Fruit fly (Drosophila melanogaster) whole organism, embryonic: Measurements from ENCODE around the gene CG33966.

ENCODE experiments used
- Aef1 ChIP-seq: fragments of 200-800 bp; sonication (Bioruptor generic); IDR thresholded peaks from 3 replicates; pipeline ENCODE4 v1.3.6; 2022; ENCODE audit warnings: missing biosample characterization, missing genetic modification characterization
- Awh ChIP-seq: fragments of 200-800 bp; sonication (Bioruptor generic); IDR thresholded peaks from 2 replicates; pipeline ENCODE4, ENCODE4 v1.3.6; 2022; ENCODE audit warnings: missing biosample characterization, missing genetic modification characterization
- CG1024 ChIP-seq: fragments of 200-800 bp; sonication (Bioruptor generic); IDR thresholded peaks from 2 replicates; pipeline ENCODE4 v1.3.6; 2022; ENCODE audit warnings: missing biosample characterization, missing genetic modification characterization
- CG10321 ChIP-seq: fragments of 200-800 bp; sonication (Bioruptor generic); IDR thresholded peaks from 2 replicates; pipeline ENCODE4 v1.3.6; 2022; ENCODE audit warnings: missing biosample characterization, missing genetic modification characterization
- CG10366 ChIP-seq: fragments of 200-800 bp; sonication (Bioruptor generic); IDR thresholded peaks from 2 replicates; pipeline ENCODE4 v1.3.6; 2022; ENCODE audit warnings: missing biosample characterization, missing genetic modification characterization
- CG10565 ChIP-seq: fragments of 200-800 bp; sonication (Bioruptor generic); optimal IDR thresholded peaks from 3 replicates; lab custom pipeline; 2016; ENCODE audit warnings: missing biosample characterization, mild to moderate bottlenecking, missing genetic modification characterization
- CG11504 ChIP-seq: fragments of 200-800 bp; sonication (Bioruptor generic); optimal IDR thresholded peaks from 3 replicates; lab custom pipeline; 2019; ENCODE audit warnings: missing biosample characterization, mild to moderate bottlenecking, missing genetic modification characterization, moderate library complexity
- CG11560 ChIP-seq: fragments of 200-800 bp; sonication (Bioruptor generic); IDR thresholded peaks from 3 replicates; pipeline ENCODE4 v1.3.6; 2022; ENCODE audit warnings: missing biosample characterization, missing genetic modification characterization
- CG12236 ChIP-seq: fragments of 200-800 bp; sonication (Bioruptor generic); optimal IDR thresholded peaks from 2 replicates; lab custom pipeline; 2016; ENCODE audit warnings: missing biosample characterization, missing genetic modification characterization
- CG13287 ChIP-seq: fragments of 200-800 bp; sonication (Bioruptor generic); IDR thresholded peaks from 2 replicates; pipeline ENCODE4 v1.3.6; 2022; ENCODE audit warnings: missing biosample characterization, missing genetic modification characterization; ENCODE audit not compliant: partially characterized antibody
- CG15514 ChIP-seq: fragments of 200-800 bp; sonication (Bioruptor generic); optimal IDR thresholded peaks from 3 replicates; lab custom pipeline; 2017; ENCODE audit warnings: missing biosample characterization, missing genetic modification characterization, mild to moderate bottlenecking, moderate library complexity, missing genetic modification reagents
- CG2889 ChIP-seq: fragments of 200-800 bp; sonication (Bioruptor generic); IDR thresholded peaks from 3 replicates; pipeline ENCODE4 v1.3.6; 2022; ENCODE audit warnings: missing biosample characterization, missing genetic modification characterization
- CG32532 ChIP-seq: fragments of 200-800 bp; sonication (Bioruptor generic); IDR thresholded peaks from 2 replicates; pipeline ENCODE4 v1.3.6; 2022; ENCODE audit warnings: missing biosample characterization, missing genetic modification characterization
- CG3407 ChIP-seq: fragments of 200-800 bp; sonication (Bioruptor generic); optimal IDR thresholded peaks from 2 replicates; lab custom pipeline; 2018; ENCODE audit warnings: missing biosample characterization, mild to moderate bottlenecking, missing genetic modification characterization
- CG7357 ChIP-seq: fragments of 200-800 bp; sonication (Bioruptor generic); IDR thresholded peaks from 3 replicates; pipeline ENCODE4 v1.3.6; 2022; ENCODE audit warnings: missing biosample characterization, missing genetic modification characterization
- CG8281 ChIP-seq: fragments of 200-800 bp; sonication (Bioruptor generic); optimal IDR thresholded peaks from 2 replicates; lab custom pipeline; 2018; ENCODE audit warnings: missing biosample characterization, mild to moderate bottlenecking, missing genetic modification characterization, moderate library complexity
- CG9437 ChIP-seq: fragments of 200-800 bp; sonication (Bioruptor generic); optimal IDR thresholded peaks from 2 replicates; lab custom pipeline; 2018; ENCODE audit warnings: missing biosample characterization, mild to moderate bottlenecking, missing genetic modification characterization
- Drgx ChIP-seq: fragments of 200-800 bp; sonication (Bioruptor generic); IDR thresholded peaks from 2 replicates; pipeline ENCODE4 v1.3.6; 2022; ENCODE audit warnings: missing biosample characterization, missing genetic modification characterization
- Ets65A ChIP-seq: fragments of 200-800 bp; sonication (Bioruptor generic); peaks from one replicate; lab custom pipeline; 2016; ENCODE audit warnings: missing biosample characterization, missing genetic modification characterization
- Ets97D ChIP-seq: fragments of 200-800 bp; sonication (Bioruptor generic); optimal IDR thresholded peaks from 3 replicates; lab custom pipeline; 2016; ENCODE audit warnings: missing biosample characterization, missing genetic modification characterization
- H2.0 ChIP-seq: fragments of 200-800 bp; sonication (Bioruptor generic); IDR thresholded peaks from 2 replicates; pipeline ENCODE4 v1.3.6; 2022; ENCODE audit warnings: missing biosample characterization, missing genetic modification characterization
- Hey ChIP-seq: fragments of 200-800 bp; sonication (Bioruptor generic); optimal IDR thresholded peaks from 3 replicates; lab custom pipeline; 2018; ENCODE audit warnings: missing biosample characterization, mild to moderate bottlenecking, missing genetic modification characterization
- HmgD ChIP-seq: fragments of 200-800 bp; sonication (Bioruptor generic); optimal IDR thresholded peaks from 3 replicates; lab custom pipeline; 2016; ENCODE audit warnings: missing biosample characterization, missing genetic modification characterization
- MESR4 ChIP-seq: fragments of 200-800 bp; sonication (Bioruptor generic); optimal IDR thresholded peaks from 2 replicates; lab custom pipeline; 2018; ENCODE audit warnings: missing biosample characterization, mild to moderate bottlenecking, missing genetic modification characterization, moderate library complexity
- Meics ChIP-seq: fragments of 200-800 bp; sonication (Bioruptor generic); optimal IDR thresholded peaks from 2 replicates; lab custom pipeline; 2017; ENCODE audit warnings: missing biosample characterization, mild to moderate bottlenecking, missing genetic modification characterization
- NC2β ChIP-seq: fragments of 200-800 bp; sonication (Bioruptor generic); optimal IDR thresholded peaks from 2 replicates; lab custom pipeline; 2016; ENCODE audit warnings: missing biosample characterization, missing genetic modification characterization
- Neu2 ChIP-seq: fragments of 200-800 bp; sonication (Bioruptor generic); optimal IDR thresholded peaks from 3 replicates; lab custom pipeline; 2016; ENCODE audit warnings: missing biosample characterization, missing genetic modification characterization, borderline replicate concordance
- Nf-YB ChIP-seq: fragments of 200-800 bp; sonication (Bioruptor generic); optimal IDR thresholded peaks from 3 replicates; lab custom pipeline; 2019; ENCODE audit warnings: missing biosample characterization, mild to moderate bottlenecking, missing genetic modification characterization, moderate library complexity
- Sry-β ChIP-seq: fragments of 200-800 bp; sonication (Bioruptor generic); optimal IDR thresholded peaks from 2 replicates; lab custom pipeline; 2018; ENCODE audit warnings: missing biosample characterization, mild to moderate bottlenecking, missing genetic modification characterization, moderate library complexity
- ac ChIP-seq: fragments of 200-800 bp; sonication (Bioruptor generic); optimal IDR thresholded peaks from 3 replicates; lab custom pipeline; 2017; ENCODE audit warnings: missing biosample characterization, mild to moderate bottlenecking, missing genetic modification characterization
- ara ChIP-seq: fragments of 200-800 bp; sonication (Bioruptor generic); IDR thresholded peaks from 2 replicates; pipeline ENCODE4 v1.3.6; 2022; ENCODE audit warnings: missing biosample characterization, missing genetic modification characterization
- bsh ChIP-seq, 2 experiments: fragments of 200-800 bp; sonication (Bioruptor generic); optimal IDR thresholded peaks; 2 replicates each; lab custom pipeline; 2017 to 2018; ENCODE audit warnings: mild to moderate bottlenecking in 2 of 2, missing biosample characterization in 2 of 2, missing genetic modification characterization in 2 of 2, moderate library complexity in 1 of 2
- cato ChIP-seq: fragments of 200-800 bp; sonication (Bioruptor generic); optimal IDR thresholded peaks from 2 replicates; lab custom pipeline; 2016; ENCODE audit warnings: missing biosample characterization, missing genetic modification characterization, borderline replicate concordance
- da ChIP-seq: fragments of 200-800 bp; sonication (Bioruptor generic); optimal IDR thresholded peaks from 2 replicates; lab custom pipeline; 2016; ENCODE audit warnings: missing biosample characterization, missing genetic modification characterization
- disco-r ChIP-seq: fragments of 200-800 bp; sonication (Bioruptor generic); optimal IDR thresholded peaks from 2 replicates; lab custom pipeline; 2016; ENCODE audit warnings: missing biosample characterization, missing genetic modification characterization
- dm ChIP-seq: fragments of 200-800 bp; sonication (Bioruptor generic); optimal IDR thresholded peaks from 3 replicates; lab custom pipeline; 2016; ENCODE audit warnings: missing biosample characterization, missing genetic modification characterization
- ftz-f1 ChIP-seq: fragments of 200-800 bp; sonication (Bioruptor generic); optimal IDR thresholded peaks from 2 replicates; lab custom pipeline; 2016; ENCODE audit warnings: missing biosample characterization, missing genetic modification characterization
- gem ChIP-seq: fragments of 200-800 bp; sonication (Bioruptor generic); optimal IDR thresholded peaks from 2 replicates; lab custom pipeline; 2019; ENCODE audit warnings: missing biosample characterization, mild to moderate bottlenecking, missing genetic modification characterization, moderate library complexity
- gsb ChIP-seq: fragments of 200-800 bp; sonication (Bioruptor generic); IDR thresholded peaks from 2 replicates; pipeline ENCODE4 v1.3.6; 2022; ENCODE audit warnings: missing biosample characterization, missing genetic modification characterization
- lab ChIP-seq: fragments of 200-800 bp; sonication (Bioruptor generic); optimal IDR thresholded peaks from 3 replicates; lab custom pipeline; 2017; ENCODE audit warnings: missing biosample characterization, missing genetic modification characterization, mild to moderate bottlenecking, moderate library complexity, missing genetic modification reagents
- nau ChIP-seq: fragments of 200-800 bp; sonication (Bioruptor generic); optimal IDR thresholded peaks from 3 replicates; lab custom pipeline; 2017; ENCODE audit warnings: missing biosample characterization, mild to moderate bottlenecking, missing genetic modification characterization, missing genetic modification reagents
- nerfin-1 ChIP-seq: fragments of 200-800 bp; sonication (Bioruptor generic); optimal IDR thresholded peaks from 3 replicates; lab custom pipeline; 2019; ENCODE audit warnings: missing biosample characterization, mild to moderate bottlenecking, missing genetic modification characterization, moderate library complexity
- odd ChIP-seq: fragments of 200-800 bp; sonication (Bioruptor generic); optimal IDR thresholded peaks from 2 replicates; lab custom pipeline; 2017; ENCODE audit warnings: missing biosample characterization, mild to moderate bottlenecking, missing genetic modification characterization
- pros ChIP-seq: fragments of 200-800 bp; sonication (Bioruptor generic); optimal IDR thresholded peaks from 3 replicates; lab custom pipeline; 2019; ENCODE audit warnings: missing biosample characterization, mild to moderate bottlenecking, missing genetic modification characterization, moderate library complexity
- shn ChIP-seq: fragments of 200-800 bp; sonication (Bioruptor generic); optimal IDR thresholded peaks from 3 replicates; lab custom pipeline; 2016; ENCODE audit warnings: missing biosample characterization, missing genetic modification characterization
- sim ChIP-seq: fragments of 200-800 bp; sonication (Bioruptor generic); IDR thresholded peaks from 2 replicates; pipeline ENCODE4 v1.3.6; 2022; ENCODE audit warnings: missing biosample characterization, missing genetic modification characterization
- slbo ChIP-seq: fragments of 200-800 bp; sonication (Bioruptor generic); IDR thresholded peaks from 2 replicates; pipeline ENCODE4 v1.3.6; 2022; ENCODE audit warnings: missing biosample characterization, missing genetic modification characterization
- tna ChIP-seq: fragments of 200-800 bp; sonication (Bioruptor generic); IDR thresholded peaks from 2 replicates; pipeline ENCODE4 v1.3.6; 2022; ENCODE audit warnings: missing biosample characterization, missing genetic modification characterization; ENCODE audit not compliant: partially characterized antibody
- wdn ChIP-seq: fragments of 200-800 bp; sonication (Bioruptor generic); IDR thresholded peaks from 2 replicates; pipeline ENCODE4 v1.3.6; 2022; ENCODE audit warnings: missing biosample characterization, missing genetic modification characterization
- wor ChIP-seq: fragments of 200-800 bp; sonication (Bioruptor generic); IDR thresholded peaks from 2 replicates; pipeline ENCODE4 v1.3.6; 2022; ENCODE audit warnings: missing biosample characterization, missing genetic modification characterization

CG33966 gene

DNA sequence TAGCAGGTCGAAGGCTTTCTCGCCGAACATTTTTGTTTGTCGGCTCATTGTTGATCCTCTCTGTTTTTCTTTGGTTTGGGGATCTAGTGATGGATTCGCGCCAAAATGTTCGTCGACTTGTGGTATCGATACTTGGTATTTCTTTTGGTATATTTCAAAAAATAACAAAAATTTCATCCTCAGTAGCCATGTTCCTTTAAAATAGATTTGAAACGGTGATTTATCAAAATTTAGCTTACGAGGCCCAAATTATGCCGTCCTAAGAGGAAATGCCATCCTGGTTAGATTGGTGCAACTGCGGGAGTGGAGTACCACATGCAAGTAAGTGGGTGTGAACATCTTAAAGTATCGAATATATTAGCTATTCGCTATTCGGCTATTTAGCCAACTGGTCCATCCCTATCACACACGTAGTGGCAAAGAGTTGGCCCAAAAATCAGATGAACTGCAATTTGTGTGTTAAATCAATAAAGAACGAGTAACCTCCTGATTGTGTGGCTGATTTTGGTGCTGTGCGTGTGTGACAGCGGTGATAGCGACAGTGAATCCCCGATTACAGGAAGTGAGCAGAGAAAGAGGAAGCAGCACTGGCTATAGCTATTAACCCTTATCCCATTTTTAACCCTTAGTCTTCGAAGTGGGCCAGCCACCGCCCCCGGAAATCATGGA lies 13.8 kb downstream of the CG33966 start, which contains the start of the genes Psf1 and Sac1 (continued):
- TF ChIP-seq tna (GFP tag; lab: Robert Waterston, UW) (peak; percentile 60), CG11560 (no peak), CG12236 (no peak), Drgx (GFP tag; lab: Robert Waterston, UW) (no peak), disco-r (GFP tag; lab: Kevin White, UChicago) (no peak), wdn (GFP tag; lab: Robert Waterston, UW) (no peak), CG3407 (no peak), da (GFP tag; lab: Kevin White, UChicago) (peak; percentile 19), CG13287 (GFP tag; lab: Robert Waterston, UW) (peak; percentile 88), pros (GFP tag; lab: Kevin White, UChicago) (no peak), CG11504 (tag; lab: Kevin White, UChicago) (no peak), Ets97D (GFP tag; lab: Kevin White, UChicago) (peak; percentile 74), cato (peak; percentile 14), sim (GFP tag; lab: Robert Waterston, UW) (no peak), CG8281 (no peak), CG7357 (GFP tag; lab: Robert Waterston, UW) (peak; percentile 98), CG1024 (no peak), ara (GFP tag; lab: Robert Waterston, UW) (no peak), slbo (GFP tag; lab: Robert Waterston, UW) (peak; percentile 64), H2.0 (GFP tag; lab: Robert Waterston, UW) (0 out of 2 replicates have a peak, but pooled peaks have one; percentile 24), Nf-YB (no peak), bsh (GFP tag; optimal IDR thresholded peaks at IDR 0.05; lab: Kevin White, UChicago) (peak in 1 of 2 experiments; percentile 22), nau (GFP tag; lab: Kevin White, UChicago) (no peak), Sry-β (GFP tag; lab: Kevin White, UChicago) (peak; percentile 81), NC2β (GFP tag; lab: Kevin White, UChicago) (peak; percentile 38), dm (GFP tag; lab: Kevin White, UChicago) (peak; percentile 74), nerfin-1 (tag; lab: Kevin White, UChicago) (peak; percentile 50), Meics (GFP tag; lab: Kevin White, UChicago) (peak; percentile 23), CG9437 (GFP tag; lab: Kevin White, UChicago) (peak; percentile 50), ac (GFP tag; lab: Kevin White, UChicago) (no peak), gem (tag; lab: Kevin White, UChicago) (no peak), ftz-f1 (no peak), Awh (no peak), CG10321 (GFP tag; lab: Robert Waterston, UW) (no peak), Hey (no peak), odd (no peak), Ets65A (GFP tag; lab: Kevin White, UChicago) (peak; percentile 96), lab (GFP tag; lab: Kevin White, UChicago) (peak; percentile 49), MESR4 (GFP tag; lab: Kevin White, UChicago) (peak; percentile 90), HmgD (GFP tag; lab: Kevin White, UChicago) (peak; percentile 29), Neu2 (GFP tag; lab: Kevin White, UChicago) (no peak), CG2889 (GFP tag; lab: Robert Waterston, UW) (no peak), CG32532 (GFP tag; lab: Robert Waterston, UW) (peak; percentile 59), shn (GFP tag; lab: Kevin White, UChicago) (peak; percentile 62), Aef1 (GFP tag; lab: Robert Waterston, UW) (0 out of 3 replicates have a peak, but pooled peaks have one; percentile 25), gsb (no peak), CG10565 (GFP tag; lab: Kevin White, UChicago) (no peak), CG10366 (GFP tag; lab: Robert Waterston, UW) (peak; percentile 44; the same call in 1 of the 2 replicates), wor (no peak), CG15514 (GFP tag; lab: Kevin White, UChicago) (peak; percentile 56)
